Fruit fly (Drosophila melanogaster): ENCODE measurements around the gene bnl.

- TF ChIP-seq h (optimal IDR thresholded peaks at IDR 0.05) = no peak
- no peak for TF ChIP-seq psq (optimal IDR thresholded peaks at IDR 0.05)
- TF ChIP-seq insv (optimal IDR thresholded peaks at IDR 0.05) = no peak
Observed at dm6 chr3R:19820994-19821393, 15.6 kb downstream of the bnl start.
